Fruit fly (Drosophila melanogaster): ENCODE measurements around the gene Ubc84D.
A peak's percentile ranks its signal among the peaks of the same experiment; 100 is the strongest.

Ubc84D gene

DNA sequence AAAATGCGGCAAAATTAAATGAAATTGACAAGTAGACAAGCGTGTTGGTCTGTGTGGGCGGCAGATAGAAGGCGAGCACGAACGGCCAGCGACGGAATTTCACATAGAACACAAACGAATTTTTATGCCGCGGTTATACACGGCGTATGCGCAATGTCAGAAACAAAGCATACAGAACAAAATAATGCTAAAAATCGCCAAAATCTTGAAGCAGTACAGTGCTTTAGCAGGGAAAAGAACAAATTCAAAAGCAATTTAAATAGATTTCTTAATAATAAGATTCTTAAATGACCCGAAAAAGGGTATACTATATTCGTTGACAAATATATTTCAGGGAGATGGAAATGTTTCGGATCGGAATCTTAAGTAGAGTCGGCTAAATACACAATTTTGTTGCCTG, 18.7 kb downstream of the Ubc84D start (continued):
- TF ChIP-seq maf-S (GFP tag; optimal IDR thresholded peaks at IDR 0.05) (no peak), Bteb2 (GFP tag; optimal IDR thresholded peaks at IDR 0.05) (peak; percentile 22), CHES-1-like (GFP tag; optimal IDR thresholded peaks at IDR 0.05) (no peak), Bdp1 (GFP tag; optimal IDR thresholded peaks at IDR 0.05) (no peak), C15 (GFP tag; IDR thresholded peaks at IDR 0.05) (no peak), Dek (tag; optimal IDR thresholded peaks at IDR 0.05) (no peak), h (optimal IDR thresholded peaks at IDR 0.05) (no peak), lbe (GFP tag; optimal IDR thresholded peaks at IDR 0.05) (no peak), Dbx (GFP tag; IDR thresholded peaks at IDR 0.05) (peak; percentile 22; the same call in 1 of the 3 replicates), ab (GFP tag; optimal IDR thresholded peaks at IDR 0.05) (no peak), CG6272 (GFP tag; IDR thresholded peaks at IDR 0.05) (0 out of 2 replicates have a peak, but pooled peaks have one; percentile 12), mirr (GFP tag; optimal IDR thresholded peaks at IDR 0.05) (no peak), trem (tag; optimal IDR thresholded peaks at IDR 0.05) (no peak), Sin3A (optimal IDR thresholded peaks at IDR 0.05) (no peak), HLH54F (GFP tag; optimal IDR thresholded peaks at IDR 0.05) (peak; percentile 36), BtbVII (GFP tag; optimal IDR thresholded peaks at IDR 0.05) (no peak), CG10147 (GFP tag; optimal IDR thresholded peaks at IDR 0.05) (no peak), CG17568 (GFP tag; optimal IDR thresholded peaks at IDR 0.05) (no peak), CG14965 (GFP tag; optimal IDR thresholded peaks at IDR 0.05; ENCODE audit: borderline replicate concordance) (no peak), CG17912 (GFP tag; optimal IDR thresholded peaks at IDR 0.05) (no peak), CG9797 (GFP tag; optimal IDR thresholded peaks at IDR 0.05) (no peak), tna (GFP tag; IDR thresholded peaks at IDR 0.05; ENCODE audit: partially characterized antibody) (no peak), Elba2 (GFP tag; optimal IDR thresholded peaks at IDR 0.05) (no peak), CG8281 (tag; optimal IDR thresholded peaks at IDR 0.05) (no peak), CG11247 (GFP tag; IDR thresholded peaks at IDR 0.05) (peak; percentile 17; the same call in 1 of the 2 replicates), stc (GFP tag; IDR thresholded peaks at IDR 0.05) (no peak), Neu2 (GFP tag; optimal IDR thresholded peaks at IDR 0.05; ENCODE audit: borderline replicate concordance) (no peak), Gug (GFP tag; IDR thresholded peaks at IDR 0.05) (no peak), wor (GFP tag; IDR thresholded peaks at IDR 0.05) (no peak), pum (GFP tag; optimal IDR thresholded peaks at IDR 0.05) (no peak), gt (GFP tag; IDR thresholded peaks at IDR 0.05) (no peak), CG4854 (GFP tag; optimal IDR thresholded peaks at IDR 0.05) (no peak), fd64A (GFP tag; optimal IDR thresholded peaks at IDR 0.05) (no peak), HLH4C (GFP tag; IDR thresholded peaks at IDR 0.05; ENCODE audit: partially characterized antibody) (no peak), phol (tag; optimal IDR thresholded peaks at IDR 0.05) (no peak), CG4617 (GFP tag; optimal IDR thresholded peaks at IDR 0.05; ENCODE audit: borderline replicate concordance) (no peak), CG14014 (GFP tag; IDR thresholded peaks at IDR 0.05) (peak; percentile 42; the same call in 1 of the 2 replicates), Med (GFP tag) (peak; percentile 84), CG6791 (GFP tag; IDR thresholded peaks at IDR 0.05; ENCODE audit: partially characterized antibody) (no peak), Sox102F (GFP tag; optimal IDR thresholded peaks at IDR 0.05) (peak; percentile 38), HHEX (GFP tag; optimal IDR thresholded peaks at IDR 0.05) (no peak), sd (tag; optimal IDR thresholded peaks at IDR 0.05) (peak; percentile 82), da (GFP tag; optimal IDR thresholded peaks at IDR 0.05) (no peak), ara (GFP tag; IDR thresholded peaks at IDR 0.05) (no peak), psq (GFP tag; optimal IDR thresholded peaks at IDR 0.05) (no peak), emc (GFP tag; optimal IDR thresholded peaks at IDR 0.05) (no peak), CG15479 (GFP tag; optimal IDR thresholded peaks at IDR 0.05) (no peak), Meics (GFP tag; optimal IDR thresholded peaks at IDR 0.05) (peak; percentile 36), CG16813 (GFP tag; IDR thresholded peaks at IDR 0.05; ENCODE audit: partially characterized antibody) (no peak), CG4404 (GFP tag; IDR thresholded peaks at IDR 0.05) (no peak), CG4730 (GFP tag; IDR thresholded peaks at IDR 0.05) (no peak), Sry-β (GFP tag; optimal IDR thresholded peaks at IDR 0.05) (no peak)
